Worm (Caenorhabditis elegans): Measurements from ENCODE around the gene meg-2.

meg-2 gene

DNA sequence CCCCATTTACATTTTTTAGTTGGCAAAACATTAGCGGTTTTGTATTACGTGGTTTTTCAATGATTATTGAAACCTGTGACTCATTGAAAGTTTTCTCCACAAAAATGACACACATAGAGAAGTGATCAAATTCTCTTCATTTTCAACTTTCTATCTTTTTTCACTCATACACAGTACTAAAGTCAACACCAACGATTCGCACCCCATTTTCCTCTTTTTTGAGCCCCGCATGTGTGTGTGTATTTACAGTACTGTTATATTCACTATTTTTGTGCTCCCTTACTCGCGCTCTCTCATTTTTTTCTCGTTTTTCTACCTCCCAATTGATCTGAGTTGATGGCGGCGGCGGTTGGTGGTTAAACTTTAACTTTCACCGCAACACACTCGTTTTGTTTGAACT is 32.5 kb upstream of the meg-2 start:
- TF ChIP-seq hrde-1 (tag; optimal IDR thresholded peaks at IDR 0.05; ENCODE audit: borderline replicate concordance) (no peak), tbx-9 (tag; optimal IDR thresholded peaks at IDR 0.05; ENCODE audit: borderline replicate concordance) (no peak), athp-1 (tag; optimal IDR thresholded peaks at IDR 0.05) (no peak), ceh-58 (GFP tag; IDR thresholded peaks at IDR 0.05) (no peak), ceh-27 (GFP tag; optimal IDR thresholded peaks at IDR 0.05) (no peak), sdz-38 (tag; optimal IDR thresholded peaks at IDR 0.05) (no peak), hsf-1 (GFP tag; IDR thresholded peaks at IDR 0.05) (no peak), snpc-1.1 (tag; optimal IDR thresholded peaks at IDR 0.05; ENCODE audit: insufficient read depth) (no peak), hlh-26 (GFP tag; conservative IDR thresholded peaks at IDR 0.05) (no peak), dox-1 (GFP tag; IDR thresholded peaks at IDR 0.05) (no peak), ekl-4 (GFP tag; IDR thresholded peaks at IDR 0.05) (no peak), sea-2 (GFP tag; IDR thresholded peaks at IDR 0.05) (no peak)

DNA sequence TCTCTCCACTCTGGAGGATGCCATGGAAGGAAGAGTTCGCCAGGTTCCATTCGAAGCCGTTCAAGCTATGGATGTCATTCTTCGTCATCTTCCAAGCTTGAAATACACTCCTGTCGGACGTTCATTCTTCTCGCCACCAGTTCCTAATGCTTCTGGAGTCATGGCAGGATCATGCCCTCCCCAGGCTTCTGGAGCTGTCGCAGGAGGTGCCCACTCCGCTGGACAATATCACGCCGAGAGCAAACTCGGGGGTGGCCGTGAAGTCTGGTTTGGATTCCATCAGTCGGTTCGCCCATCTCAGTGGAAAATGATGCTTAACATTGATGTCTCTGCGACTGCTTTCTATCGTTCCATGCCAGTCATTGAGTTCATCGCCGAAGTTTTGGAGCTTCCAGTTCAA is 26.4 kb upstream of the meg-2 start:
- peak; percentile 65 for TF ChIP-seq zfh-2 (GFP tag; conservative IDR thresholded peaks at IDR 0.05)
- TF ChIP-seq F23B12.7 (tag; optimal IDR thresholded peaks at IDR 0.05; ENCODE audit: insufficient read depth) = no peak

DNA sequence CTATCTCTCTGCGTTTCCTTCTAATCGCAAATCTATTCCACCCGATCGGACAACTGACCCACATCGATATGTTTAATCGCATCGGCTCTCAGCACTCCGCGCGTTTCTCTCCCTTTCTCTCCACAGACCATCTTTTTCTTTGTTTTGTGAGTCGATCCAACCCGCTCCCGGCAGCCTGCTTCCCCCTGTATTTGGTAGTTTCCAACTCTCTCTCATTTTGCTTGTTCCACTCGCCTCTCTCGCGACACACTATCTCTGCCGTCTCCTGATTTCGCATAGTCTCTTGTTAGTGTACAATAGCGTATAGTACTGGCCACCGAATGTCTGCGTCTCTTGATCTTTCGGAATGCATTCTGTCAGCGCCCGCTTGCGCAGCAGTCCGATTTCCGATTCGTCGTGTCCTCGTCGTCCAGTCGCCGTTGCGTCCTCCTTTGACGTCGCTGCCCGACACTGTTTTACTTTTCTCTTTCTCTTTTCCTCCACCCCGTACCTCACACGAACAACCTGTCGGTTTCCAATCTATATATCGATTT is 24.8 kb upstream of the meg-2 start:
- TF ChIP-seq F22D6.2 (tag; optimal IDR thresholded peaks at IDR 0.05) (no peak), mes-4 (tag; optimal IDR thresholded peaks at IDR 0.05) (no peak), ekl-4 (GFP tag; IDR thresholded peaks at IDR 0.05) (no peak), lag-1 (GFP tag; IDR thresholded peaks at IDR 0.05) (no peak), Y53F4B.3 (GFP tag; IDR thresholded peaks at IDR 0.05) (no peak), ZK185.1 (tag; optimal IDR thresholded peaks at IDR 0.05; ENCODE audit: poor library complexity, severe bottlenecking) (peak; percentile 43), F57C9.4 (tag; optimal IDR thresholded peaks at IDR 0.05) (no peak), hlh-12 (tag; optimal IDR thresholded peaks at IDR 0.05) (no peak), sptf-2 (GFP tag; optimal IDR thresholded peaks at IDR 0.05) (no peak), ama-1 (optimal IDR thresholded peaks at IDR 0.05) (no peak), ama-1 (GFP tag; optimal IDR thresholded peaks at IDR 0.05) (no peak), nhr-27 (tag; optimal IDR thresholded peaks at IDR 0.05) (no peak), aptf-2 (GFP tag; conservative IDR thresholded peaks at IDR 0.05) (no peak), T26A5.8 (tag; optimal IDR thresholded peaks at IDR 0.05) (no peak), die-1 (tag; optimal IDR thresholded peaks at IDR 0.05) (no peak), pha-4 (tag; optimal IDR thresholded peaks at IDR 0.05) (no peak), hmg-1.2 (GFP tag; IDR thresholded peaks at IDR 0.05) (peak; percentile 89), chd-7 (tag; optimal IDR thresholded peaks at IDR 0.05) (no peak), xnd-1 (tag; optimal IDR thresholded peaks at IDR 0.05) (no peak), ets-4 (GFP tag; optimal IDR thresholded peaks at IDR 0.05) (no peak), madf-10 (tag; optimal IDR thresholded peaks at IDR 0.05) (peak; percentile 9), madf-8 (GFP tag; conservative IDR thresholded peaks at IDR 0.05) (no peak), nhr-90 (tag; optimal IDR thresholded peaks at IDR 0.05) (no peak), rcor-1 (GFP tag; IDR thresholded peaks at IDR 0.05) (peak; percentile 42; the same call in 1 of the 2 replicates), pbrm-1 (GFP tag; IDR thresholded peaks at IDR 0.05) (no peak), dpff-1 (tag; optimal IDR thresholded peaks at IDR 0.05) (no peak), ceh-91 (GFP tag; IDR thresholded peaks at IDR 0.05) (no peak), T07F8.4 (tag; optimal IDR thresholded peaks at IDR 0.05) (no peak), B0035.1 (tag; optimal IDR thresholded peaks at IDR 0.05) (no peak), bed-1 (GFP tag; IDR thresholded peaks at IDR 0.05) (no peak), Y67H2A.10 (GFP tag; conservative IDR thresholded peaks at IDR 0.05) (no peak), ceh-79 (tag; optimal IDR thresholded peaks at IDR 0.05) (no peak), F33H1.4 (GFP tag; IDR thresholded peaks at IDR 0.05) (no peak), zim-3 (tag; optimal IDR thresholded peaks at IDR 0.05) (no peak)

Measured in whole organism, young adult.